Worm (Caenorhabditis elegans): ENCODE data around the gene gpa-5.

DNA sequence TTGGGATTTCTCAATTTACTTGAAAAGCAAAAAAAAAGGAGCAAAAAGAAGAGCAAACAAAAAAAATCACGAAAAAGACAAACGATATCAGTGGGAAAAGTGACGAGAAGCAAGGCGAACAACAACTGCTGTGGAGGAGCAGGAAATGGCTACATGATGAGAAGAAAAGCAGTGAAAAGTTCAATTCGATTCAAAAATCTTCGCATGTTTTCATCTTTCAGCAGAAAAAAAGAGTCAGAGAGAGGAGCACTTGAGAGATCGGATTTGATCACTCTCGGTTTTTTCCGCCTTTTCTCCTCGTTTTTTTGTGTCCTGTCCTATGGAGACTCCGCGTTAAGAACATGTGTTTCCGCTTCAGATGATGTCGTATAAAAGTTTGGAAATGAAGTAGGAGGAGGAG is 18.1 kb upstream of the gpa-5 start:
- no peak for TF ChIP-seq skn-1 (tag; optimal IDR thresholded peaks at IDR 0.05)
- no peak for TF ChIP-seq nhr-25 (tag; optimal IDR thresholded peaks at IDR 0.05)
- no peak for TF ChIP-seq lin-11 (tag; optimal IDR thresholded peaks at IDR 0.05)
- TF ChIP-seq ceh-82 (tag; optimal IDR thresholded peaks at IDR 0.05), result no peak
- no peak for TF ChIP-seq blmp-1 (tag; optimal IDR thresholded peaks at IDR 0.05; ENCODE audit: insufficient read depth)
- no peak for TF ChIP-seq unc-62 (GFP tag; optimal IDR thresholded peaks at IDR 0.05)
- TF ChIP-seq alr-1 (tag; optimal IDR thresholded peaks at IDR 0.05), result no peak
- no peak for TF ChIP-seq egl-27 (tag; optimal IDR thresholded peaks at IDR 0.05)
- no peak for TF ChIP-seq unc-39 (tag; optimal IDR thresholded peaks at IDR 0.05)
- TF ChIP-seq nhr-10 (tag; optimal IDR thresholded peaks at IDR 0.05), result no peak
- TF ChIP-seq nhr-11 (tag; optimal IDR thresholded peaks at IDR 0.05), result no peak

Measured in whole organism, L2 larva.